Fruit fly (Drosophila melanogaster) whole organism, embryonic: ENCODE data around the gene msd1.

ENCODE experiments used
- Blimp-1 ChIP-seq: fragments of 200-800 bp; sonication (Bioruptor generic); optimal IDR thresholded peaks from 3 replicates; lab custom pipeline; 2018; ENCODE audit warnings: missing biosample characterization, missing genetic modification characterization, mild to moderate bottlenecking, moderate library complexity, missing genetic modification reagents
- CG14667 ChIP-seq: fragments of 200-800 bp; sonication (Bioruptor generic); IDR thresholded peaks from 2 replicates; pipeline ENCODE4 v1.3.6; 2022; ENCODE audit warnings: missing biosample characterization, missing genetic modification characterization
- CG17612 ChIP-seq: fragments of 200-800 bp; sonication (Bioruptor generic); IDR thresholded peaks from 2 replicates; pipeline ENCODE4 v1.3.6; 2022; ENCODE audit warnings: missing biosample characterization, missing genetic modification characterization
- CG2120 ChIP-seq: fragments of 200-800 bp; sonication (Bioruptor generic); optimal IDR thresholded peaks from 3 replicates; lab custom pipeline; 2016; ENCODE audit warnings: missing biosample characterization, missing genetic modification characterization
- CG30431 ChIP-seq: fragments of 200-800 bp; sonication (Bioruptor generic); optimal IDR thresholded peaks from 2 replicates; lab custom pipeline; 2017; ENCODE audit warnings: missing biosample characterization, missing genetic modification characterization
- CG7745 ChIP-seq: fragments of 200-800 bp; sonication (Bioruptor generic); optimal IDR thresholded peaks from 2 replicates; lab custom pipeline; 2018; ENCODE audit warnings: missing biosample characterization, mild to moderate bottlenecking, missing genetic modification characterization, moderate library complexity
- Gsc ChIP-seq: fragments of 200-800 bp; sonication (Bioruptor generic); IDR thresholded peaks from 2 replicates; pipeline ENCODE4 v1.3.6; 2022; ENCODE audit warnings: missing biosample characterization, missing genetic modification characterization
- MTF-1 ChIP-seq: fragments of 200-800 bp; sonication (Bioruptor generic); optimal IDR thresholded peaks from 2 replicates; lab custom pipeline; 2018; ENCODE audit warnings: missing biosample characterization, mild to moderate bottlenecking, missing genetic modification characterization, borderline replicate concordance
- peb ChIP-seq: fragments of 200-800 bp; sonication (Bioruptor generic); IDR thresholded peaks from 2 replicates; pipeline ENCODE4 v1.3.6; 2022; ENCODE audit warnings: missing biosample characterization, missing genetic modification characterization
- twi ChIP-seq: fragments of 200-800 bp; optimal IDR thresholded peaks from 2 replicates; lab custom pipeline; 2019; ENCODE audit warnings: missing biosample characterization, mild to moderate bottlenecking, missing genetic modification characterization, moderate library complexity
- usp ChIP-seq: fragments of >200 bp; optimal IDR thresholded peaks from 2 replicates; lab custom pipeline; 2017; ENCODE audit warnings: missing biosample characterization, missing genetic modification characterization
- wdn ChIP-seq: fragments of 200-800 bp; sonication (Bioruptor generic); IDR thresholded peaks from 2 replicates; pipeline ENCODE4 v1.3.6; 2022; ENCODE audit warnings: missing biosample characterization, missing genetic modification characterization

- TF ChIP-seq CG30431 (GFP tag; lab: Kevin White, UChicago), result peak; percentile 68
- peak; percentile 88 for TF ChIP-seq Blimp-1
- TF ChIP-seq peb (GFP tag; lab: Robert Waterston, UW), result peak; percentile 68
- no peak for TF ChIP-seq CG7745 (tag; lab: Kevin White, UChicago)
- TF ChIP-seq twi, result peak; percentile 75
- TF ChIP-seq Gsc (GFP tag; lab: Robert Waterston, UW), result no peak
- TF ChIP-seq MTF-1 (GFP tag; lab: Kevin White, UChicago), result peak; percentile 35
- TF ChIP-seq CG2120 (GFP tag; lab: Kevin White, UChicago), result peak; percentile 45
- TF ChIP-seq CG17612 (GFP tag; lab: Robert Waterston, UW), result no peak
- no peak for TF ChIP-seq wdn
- TF ChIP-seq CG14667 (GFP tag; lab: Robert Waterston, UW), result no peak
- TF ChIP-seq usp (GFP tag; lab: Kevin White, UChicago), result no peak
Measured at dm6 chr3L:1323136-1323535, 8.4 kb upstream of the msd1 start.
